Fruit fly (Drosophila melanogaster): Measurements from ENCODE around the gene nompC.
A peak's percentile ranks its signal among the peaks of the same experiment; 100 is the strongest.

nompC gene

dm6 chr2L:5393339-5393738 lies 47.3 kb downstream of the nompC start:
- TF ChIP-seq usp (GFP tag; optimal IDR thresholded peaks at IDR 0.05) = no peak
- peak; percentile 51 for TF ChIP-seq h (GFP tag; optimal IDR thresholded peaks at IDR 0.05)
- no peak for TF ChIP-seq lola (GFP tag; optimal IDR thresholded peaks at IDR 0.05)
- TF ChIP-seq Hnf4 (GFP tag; optimal IDR thresholded peaks at IDR 0.05) = peak; percentile 62
- TF ChIP-seq HLH106 (tag; optimal IDR thresholded peaks at IDR 0.05) = peak; percentile 76
- TF ChIP-seq OdsH (GFP tag; optimal IDR thresholded peaks at IDR 0.05) = peak; percentile 53
- peak; percentile 56 for TF ChIP-seq ey (GFP tag; optimal IDR thresholded peaks at IDR 0.05)
- TF ChIP-seq fru (GFP tag; optimal IDR thresholded peaks at IDR 0.05) = peak; percentile 3
- peak; percentile 37 for TF ChIP-seq rgr (GFP tag; optimal IDR thresholded peaks at IDR 0.05)
- TF ChIP-seq Hr83 (GFP tag; optimal IDR thresholded peaks at IDR 0.05; ENCODE audit: poor library complexity, severe bottlenecking) = no peak
- peak; percentile 67 for TF ChIP-seq Sp1 (GFP tag; optimal IDR thresholded peaks at IDR 0.05)
- TF ChIP-seq psq (GFP tag; optimal IDR thresholded peaks at IDR 0.05) = peak; percentile 38
- peak; percentile 63 for TF ChIP-seq tai (GFP tag; optimal IDR thresholded peaks at IDR 0.05)
- peak; percentile 36 for TF ChIP-seq CG9705 (GFP tag; optimal IDR thresholded peaks at IDR 0.05)
- peak; percentile 24 for TF ChIP-seq br (GFP tag; optimal IDR thresholded peaks at IDR 0.05)
- TF ChIP-seq foxo (GFP tag; optimal IDR thresholded peaks at IDR 0.05) = peak in 1 of 2 experiments; percentile 38
- TF ChIP-seq dl (GFP tag; optimal IDR thresholded peaks at IDR 0.05; ENCODE audit: insufficient read depth in 1 of 2, partially characterized antibody in 2 of 2) = no peak
- peak; percentile 5 for TF ChIP-seq dmrt93B (GFP tag; optimal IDR thresholded peaks at IDR 0.05)
- TF ChIP-seq N (GFP tag; optimal IDR thresholded peaks at IDR 0.05) = no peak

dm6 chr2L:5398375-5398774 lies 52.4 kb downstream of the nompC start:
- TF ChIP-seq brk (GFP tag; optimal IDR thresholded peaks at IDR 0.05) = no peak
- TF ChIP-seq psq (GFP tag; optimal IDR thresholded peaks at IDR 0.05) = no peak
- TF ChIP-seq GATAd (GFP tag; optimal IDR thresholded peaks at IDR 0.05) = no peak
- no peak for TF ChIP-seq OdsH (GFP tag; optimal IDR thresholded peaks at IDR 0.05)
- peak; percentile 4 for TF ChIP-seq fru (GFP tag; optimal IDR thresholded peaks at IDR 0.05)
- peak; percentile 3 for TF ChIP-seq h (GFP tag; optimal IDR thresholded peaks at IDR 0.05)
- no peak for TF ChIP-seq dmrt93B (GFP tag; optimal IDR thresholded peaks at IDR 0.05)
- no peak for TF ChIP-seq Jra (GFP tag; optimal IDR thresholded peaks at IDR 0.05)
- no peak for TF ChIP-seq ey (GFP tag; optimal IDR thresholded peaks at IDR 0.05)

dm6 chr2L:5401011-5401410 lies 55.0 kb downstream of the nompC start:
- no peak for TF ChIP-seq h (GFP tag; optimal IDR thresholded peaks at IDR 0.05)
- no peak for TF ChIP-seq Myc (optimal IDR thresholded peaks at IDR 0.05)
- TF ChIP-seq CG32264 (GFP tag; optimal IDR thresholded peaks at IDR 0.05) = no peak
- no peak for TF ChIP-seq HLH106 (tag; optimal IDR thresholded peaks at IDR 0.05)
- TF ChIP-seq OdsH (GFP tag; optimal IDR thresholded peaks at IDR 0.05) = no peak
- no peak for TF ChIP-seq CrebA (GFP tag; optimal IDR thresholded peaks at IDR 0.05; ENCODE audit: borderline replicate concordance)
- no peak for TF ChIP-seq Abd-B (GFP tag; optimal IDR thresholded peaks at IDR 0.05)
- no peak for TF ChIP-seq rgr (GFP tag; optimal IDR thresholded peaks at IDR 0.05)
- no peak for TF ChIP-seq pan (optimal IDR thresholded peaks at IDR 0.05)
- no peak for TF ChIP-seq Jra (GFP tag; optimal IDR thresholded peaks at IDR 0.05)
- TF ChIP-seq woc (GFP tag; optimal IDR thresholded peaks at IDR 0.05) = no peak

- TF ChIP-seq psq (GFP tag; optimal IDR thresholded peaks at IDR 0.05) (peak; percentile 37), rgr (GFP tag; optimal IDR thresholded peaks at IDR 0.05) (peak; percentile 10), Vsx2 (GFP tag; optimal IDR thresholded peaks at IDR 0.05; ENCODE audit: partially characterized antibody) (peak; percentile 59), brk (GFP tag; optimal IDR thresholded peaks at IDR 0.05) (peak; percentile 0), Jra (GFP tag; optimal IDR thresholded peaks at IDR 0.05) (no peak), dl (GFP tag; optimal IDR thresholded peaks at IDR 0.05; ENCODE audit: insufficient read depth in 1 of 2, partially characterized antibody in 2 of 2) (peak in 1 of 2 experiments; percentile 39)
Observed at dm6 chr2L:5403552-5404330, 57.7 kb downstream of the nompC start, which contains the start of gene H15. Gene H15, plus strand, starts transcription at chr2L:5404280.

dm6 chr2L:5406958-5407357 lies 61.0 kb downstream of the nompC start:
- TF ChIP-seq jim (GFP tag; optimal IDR thresholded peaks at IDR 0.05) (no peak), Dfd (GFP tag; optimal IDR thresholded peaks at IDR 0.05) (peak; percentile 80), OdsH (GFP tag; optimal IDR thresholded peaks at IDR 0.05) (no peak), usp (GFP tag; optimal IDR thresholded peaks at IDR 0.05) (no peak)
